Fruit fly (Drosophila melanogaster): ENCODE measurements around the gene CG9961.

Gene CG9961

dm6 chr2L:2731370-2732138 is 13.2 kb downstream of the CG9961 start (continued):
- TF ChIP-seq CG7368 (GFP tag; optimal IDR thresholded peaks at IDR 0.05) (no peak), Hr4 (GFP tag; optimal IDR thresholded peaks at IDR 0.05) (peak; percentile 73), eg (GFP tag; IDR thresholded peaks at IDR 0.05) (peak; percentile 71), CG6854 (GFP tag; optimal IDR thresholded peaks at IDR 0.05) (no peak), Hr39 (GFP tag; optimal IDR thresholded peaks at IDR 0.05) (no peak), CG6808 (GFP tag; optimal IDR thresholded peaks at IDR 0.05) (no peak), CG11762 (GFP tag; optimal IDR thresholded peaks at IDR 0.05; ENCODE audit: insufficient read depth) (no peak), Gug (GFP tag; IDR thresholded peaks at IDR 0.05) (peak; percentile 57; the same call in 1 of the 2 replicates), dac (GFP tag; optimal IDR thresholded peaks at IDR 0.05) (no peak), Met (GFP tag; optimal IDR thresholded peaks at IDR 0.05) (no peak), dsx (GFP tag; optimal IDR thresholded peaks at IDR 0.05; ENCODE audit: poor library complexity, severe bottlenecking) (no peak), Sox15 (GFP tag; optimal IDR thresholded peaks at IDR 0.05) (no peak), CG32006 (GFP tag; optimal IDR thresholded peaks at IDR 0.05) (peak; percentile 72), CG10669 (GFP tag; optimal IDR thresholded peaks at IDR 0.05) (no peak), Blimp-1 (GFP tag; optimal IDR thresholded peaks at IDR 0.05) (no peak), spab (GFP tag; optimal IDR thresholded peaks at IDR 0.05) (no peak), ss (GFP tag; optimal IDR thresholded peaks at IDR 0.05) (no peak), fd85E (GFP tag; optimal IDR thresholded peaks at IDR 0.05) (no peak)

dm6 chr2L:2730756-2731155 is 14.0 kb downstream of the CG9961 start:
- TF ChIP-seq Eip78C (GFP tag) (peak; percentile 3), Lpt (GFP tag; optimal IDR thresholded peaks at IDR 0.05) (no peak)

dm6 chr2L:2729882-2730281 is 14.9 kb downstream of the CG9961 start:
- TF ChIP-seq lz (GFP tag; optimal IDR thresholded peaks at IDR 0.05) (no peak), topi (GFP tag; optimal IDR thresholded peaks at IDR 0.05) (no peak), Sox102F (GFP tag; optimal IDR thresholded peaks at IDR 0.05) (no peak), achi (GFP tag; optimal IDR thresholded peaks at IDR 0.05) (peak; percentile 35), CG6808 (GFP tag; optimal IDR thresholded peaks at IDR 0.05) (peak; percentile 24), CG32006 (GFP tag; optimal IDR thresholded peaks at IDR 0.05) (peak; percentile 54), CG3919 (GFP tag; optimal IDR thresholded peaks at IDR 0.05) (no peak), net (GFP tag; optimal IDR thresholded peaks at IDR 0.05) (peak; percentile 17), Hr4 (GFP tag; optimal IDR thresholded peaks at IDR 0.05) (peak; percentile 44), Ets96B (tag; optimal IDR thresholded peaks at IDR 0.05) (no peak), CG6163 (GFP tag; IDR thresholded peaks at IDR 0.05) (peak; percentile 66; the same call in 2 of the 3 replicates), CG11294 (GFP tag; IDR thresholded peaks at IDR 0.05) (peak; percentile 48; the same call in 1 of the 2 replicates), ss (GFP tag; optimal IDR thresholded peaks at IDR 0.05) (peak in 1 of 2 experiments; percentile 20), fd59A (GFP tag; optimal IDR thresholded peaks at IDR 0.05) (no peak), salr (GFP tag; optimal IDR thresholded peaks at IDR 0.05) (no peak), OdsH (GFP tag; optimal IDR thresholded peaks at IDR 0.05) (peak; percentile 17), Eip78C (GFP tag) (peak; percentile 28), CG10631 (GFP tag; optimal IDR thresholded peaks at IDR 0.05) (no peak), CG11902 (GFP tag; optimal IDR thresholded peaks at IDR 0.05) (no peak), dsx (GFP tag; optimal IDR thresholded peaks at IDR 0.05; ENCODE audit: poor library complexity, severe bottlenecking) (peak; percentile 3), eg (GFP tag; IDR thresholded peaks at IDR 0.05) (peak; percentile 57; the same call in 2 of the 3 replicates), pdm3 (GFP tag; optimal IDR thresholded peaks at IDR 0.05) (peak; percentile 24)

- TF ChIP-seq Hr4 (GFP tag; optimal IDR thresholded peaks at IDR 0.05) (peak; percentile 41), Eip78C (GFP tag) (peak; percentile 6), svp (GFP tag) (peak; percentile 23), CG32006 (GFP tag; optimal IDR thresholded peaks at IDR 0.05) (peak; percentile 37), OdsH (GFP tag; optimal IDR thresholded peaks at IDR 0.05) (no peak)
Observed at dm6 chr2L:2728577-2728976, 16.2 kb downstream of the CG9961 start.

Data from whole organism, prepupa.